Fruit fly (Drosophila melanogaster): ENCODE data around the gene CG11436.
A peak's percentile ranks its signal among the peaks of the same experiment; 100 is the strongest.

The CG11436 gene

DNA sequence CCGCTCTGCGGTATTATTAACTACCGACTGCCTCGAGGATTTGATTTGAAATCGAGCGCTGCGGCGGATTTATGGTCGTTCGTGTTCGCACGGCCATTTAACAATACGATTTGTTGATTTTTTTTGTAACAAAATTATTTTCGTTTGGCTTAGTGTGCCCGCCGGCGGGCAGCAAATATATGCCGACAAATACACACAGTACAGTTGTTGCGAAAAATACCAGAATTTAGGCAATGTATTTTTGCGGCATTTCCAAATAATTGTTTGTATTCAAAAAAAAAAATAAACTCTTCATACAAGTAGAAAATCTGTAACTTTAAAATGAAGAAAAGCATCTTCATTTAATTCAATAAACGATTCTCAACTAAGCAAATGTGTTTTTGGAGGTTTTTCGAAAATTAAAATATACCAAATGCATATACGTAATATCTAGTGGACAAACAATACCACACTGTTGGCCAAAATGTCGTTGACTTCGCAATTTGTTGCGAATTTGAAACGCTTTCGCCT is 3.0 kb downstream of the CG11436 start, which contains the start of the genes Usf and CG15912:
TSS of gene Usf (minus strand) at position 184 of the 510 bp plus-strand sequence.
TSS of gene CG15912 (plus strand) at position 460 of the 510 bp plus-strand sequence.
- TF ChIP-seq Eip75B (GFP tag; optimal IDR thresholded peaks at IDR 0.05) (no peak), Sox14 (GFP tag; optimal IDR thresholded peaks at IDR 0.05) (no peak), fkh (GFP tag; optimal IDR thresholded peaks at IDR 0.05) (peak; percentile 50), CG8119 (GFP tag; IDR thresholded peaks at IDR 0.05) (no peak), fd85E (GFP tag; optimal IDR thresholded peaks at IDR 0.05) (no peak), Smox (GFP tag; optimal IDR thresholded peaks at IDR 0.05) (no peak)

DNA sequence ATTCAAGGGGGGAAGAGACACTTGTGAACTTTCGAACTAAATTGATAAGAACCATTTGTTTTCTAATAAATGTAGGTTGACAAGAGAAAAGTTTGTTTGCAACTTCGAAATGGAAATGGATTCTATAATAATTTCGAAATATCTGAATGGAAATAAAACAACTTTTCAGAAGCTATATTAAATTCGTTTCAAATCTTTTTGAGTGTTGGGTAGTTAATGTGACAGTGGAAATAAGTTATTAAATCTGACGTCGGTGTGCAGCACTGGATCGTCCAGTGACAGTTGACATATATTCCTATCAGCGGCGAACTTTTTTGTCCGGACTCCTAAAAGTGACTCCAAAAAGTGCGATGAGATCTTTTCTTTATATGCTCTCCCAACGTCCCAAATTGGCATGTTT is 9.3 kb downstream of the CG11436 start, which contains the start of gene CG3568:
TSS of gene CG3568 (plus strand) at position 278 of the 400 bp plus-strand sequence.
- TF ChIP-seq lz (GFP tag; optimal IDR thresholded peaks at IDR 0.05): no peak
- TF ChIP-seq Ets21C (GFP tag; optimal IDR thresholded peaks at IDR 0.05): no peak
- no peak for TF ChIP-seq Sox102F (GFP tag; optimal IDR thresholded peaks at IDR 0.05)
- no peak for TF ChIP-seq CG10631 (GFP tag; optimal IDR thresholded peaks at IDR 0.05)
- TF ChIP-seq fkh (GFP tag; optimal IDR thresholded peaks at IDR 0.05): no peak
- no peak for TF ChIP-seq CG8119 (GFP tag; IDR thresholded peaks at IDR 0.05)
- no peak for TF ChIP-seq CG8632 (GFP tag; optimal IDR thresholded peaks at IDR 0.05)
- TF ChIP-seq fd59A (GFP tag; optimal IDR thresholded peaks at IDR 0.05): no peak
- TF ChIP-seq Blimp-1 (GFP tag; optimal IDR thresholded peaks at IDR 0.05): no peak
- no peak for TF ChIP-seq esn (GFP tag; optimal IDR thresholded peaks at IDR 0.05)
- no peak for TF ChIP-seq Lpt (GFP tag; optimal IDR thresholded peaks at IDR 0.05)
- no peak for TF ChIP-seq CG3919 (GFP tag; optimal IDR thresholded peaks at IDR 0.05)
- TF ChIP-seq Hr39 (GFP tag; optimal IDR thresholded peaks at IDR 0.05): no peak
- no peak for TF ChIP-seq CG31627 (GFP tag; optimal IDR thresholded peaks at IDR 0.05)
- no peak for TF ChIP-seq acj6 (GFP tag; optimal IDR thresholded peaks at IDR 0.05)
- no peak for TF ChIP-seq vri (GFP tag; optimal IDR thresholded peaks at IDR 0.05)

DNA sequence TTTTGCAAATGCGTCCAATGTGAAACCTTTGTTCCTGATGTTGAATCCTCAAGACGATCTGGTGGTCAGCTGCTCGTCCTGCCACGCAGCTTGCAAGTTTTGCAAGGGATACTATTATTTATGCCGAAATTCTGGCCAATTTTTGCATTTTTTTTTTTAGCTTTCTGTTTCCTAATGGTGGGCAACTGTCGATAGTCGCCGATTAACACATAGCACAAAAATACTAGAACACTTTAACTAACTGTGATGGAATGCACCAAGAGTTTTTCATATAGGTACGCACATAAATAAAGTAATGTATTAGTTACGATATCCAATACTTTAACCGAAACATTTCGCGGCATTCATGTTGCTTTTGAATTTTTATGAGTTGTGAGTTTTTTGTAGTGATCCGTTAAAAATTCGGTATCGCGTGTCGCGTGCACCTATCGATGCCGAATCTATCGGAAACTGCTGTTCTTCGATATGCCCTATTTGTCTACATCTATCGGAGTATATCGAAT is 11.2 kb downstream of the CG11436 start, which contains the start of the genes rb and CHOp24:
TSS of gene rb (minus strand) at position 197 of the 503 bp plus-strand sequence.
TSS of gene CHOp24 (plus strand) at position 479 of the 503 bp plus-strand sequence.
- TF ChIP-seq CG8119 (GFP tag; IDR thresholded peaks at IDR 0.05): peak; percentile 57
- no peak for TF ChIP-seq CG4318 (GFP tag; optimal IDR thresholded peaks at IDR 0.05)
- peak; percentile 47 for TF ChIP-seq CG9139 (GFP tag; optimal IDR thresholded peaks at IDR 0.05)
- no peak for TF ChIP-seq fkh (GFP tag; optimal IDR thresholded peaks at IDR 0.05)
- no peak for TF ChIP-seq achi (GFP tag; optimal IDR thresholded peaks at IDR 0.05)
- peak in 1 of 2 experiments; percentile 62 for TF ChIP-seq ss (GFP tag; optimal IDR thresholded peaks at IDR 0.05)
- no peak for TF ChIP-seq Sox15 (GFP tag; optimal IDR thresholded peaks at IDR 0.05)
- no peak for TF ChIP-seq CG6808 (GFP tag; optimal IDR thresholded peaks at IDR 0.05)
- TF ChIP-seq dsx (GFP tag; optimal IDR thresholded peaks at IDR 0.05; ENCODE audit: poor library complexity, severe bottlenecking): no peak
- no peak for TF ChIP-seq spab (GFP tag; optimal IDR thresholded peaks at IDR 0.05)
- peak; percentile 45 for TF ChIP-seq esn (GFP tag; optimal IDR thresholded peaks at IDR 0.05)
- TF ChIP-seq Lpt (GFP tag; optimal IDR thresholded peaks at IDR 0.05): no peak
- TF ChIP-seq CG6163 (GFP tag; IDR thresholded peaks at IDR 0.05): peak; percentile 13; the same call in 1 of the 3 replicates
- peak; percentile 7 for TF ChIP-seq Blimp-1 (GFP tag; optimal IDR thresholded peaks at IDR 0.05)
- TF ChIP-seq Hr4 (GFP tag; optimal IDR thresholded peaks at IDR 0.05): no peak
- peak; percentile 81 for TF ChIP-seq svp (GFP tag)
- no peak for TF ChIP-seq CG7368 (GFP tag; optimal IDR thresholded peaks at IDR 0.05)
- no peak for TF ChIP-seq CG32006 (GFP tag; optimal IDR thresholded peaks at IDR 0.05)
- no peak for TF ChIP-seq CG11902 (GFP tag; optimal IDR thresholded peaks at IDR 0.05)
- TF ChIP-seq CG34406 (GFP tag; optimal IDR thresholded peaks at IDR 0.05): no peak
- TF ChIP-seq eg (GFP tag; IDR thresholded peaks at IDR 0.05): no peak
- TF ChIP-seq Ets96B (tag; optimal IDR thresholded peaks at IDR 0.05): peak; percentile 29
- TF ChIP-seq CG6792 (GFP tag; optimal IDR thresholded peaks at IDR 0.05): peak; percentile 8
- peak; percentile 25 for TF ChIP-seq CG10631 (GFP tag; optimal IDR thresholded peaks at IDR 0.05)
- TF ChIP-seq CG3919 (GFP tag; optimal IDR thresholded peaks at IDR 0.05): no peak
- no peak for TF ChIP-seq fd85E (GFP tag; optimal IDR thresholded peaks at IDR 0.05)
- TF ChIP-seq Ets21C (GFP tag; optimal IDR thresholded peaks at IDR 0.05): no peak
- no peak for TF ChIP-seq CG6854 (GFP tag; optimal IDR thresholded peaks at IDR 0.05)
- no peak for TF ChIP-seq CG1621 (tag; optimal IDR thresholded peaks at IDR 0.05)
- no peak for TF ChIP-seq pdm3 (GFP tag; optimal IDR thresholded peaks at IDR 0.05)
- peak; percentile 31; the same call in 1 of the 2 replicates for TF ChIP-seq CG15336 (GFP tag; IDR thresholded peaks at IDR 0.05)
- peak; percentile 40 for TF ChIP-seq CG3032 (tag; optimal IDR thresholded peaks at IDR 0.05)
- TF ChIP-seq Eip75B (GFP tag; optimal IDR thresholded peaks at IDR 0.05): no peak
- TF ChIP-seq CG31627 (GFP tag; optimal IDR thresholded peaks at IDR 0.05): no peak
- no peak for TF ChIP-seq Eip93F (GFP tag; optimal IDR thresholded peaks at IDR 0.05)
- no peak for TF ChIP-seq dac (GFP tag; optimal IDR thresholded peaks at IDR 0.05)

All from whole organism, prepupa.